Fruit fly (Drosophila melanogaster): ENCODE measurements around the gene CG18170.

DNA sequence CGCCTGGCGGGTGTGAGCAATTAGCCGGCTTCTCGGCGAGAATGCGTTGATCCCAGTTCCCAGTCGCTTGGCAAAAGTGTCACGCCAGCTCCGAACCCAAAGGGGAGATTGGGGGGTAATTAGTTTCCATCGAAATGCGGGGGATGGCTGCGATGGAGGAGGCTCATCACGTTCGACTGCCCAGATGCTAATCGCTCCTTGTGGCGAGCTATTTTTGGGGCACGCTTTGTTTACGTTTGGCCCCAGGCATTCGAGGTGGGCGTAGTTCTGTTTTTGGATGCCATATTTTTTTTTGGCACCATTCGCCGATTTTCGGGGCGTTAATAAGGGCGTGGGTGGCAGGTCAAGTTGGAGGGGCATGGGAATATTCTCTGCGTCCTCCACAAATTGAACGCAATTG lies 22.6 kb upstream of the CG18170 start:
- TF ChIP-seq CG8478 (optimal IDR thresholded peaks at IDR 0.05) (no peak), CTCF (optimal IDR thresholded peaks at IDR 0.05) (no peak)
